Worm (Caenorhabditis elegans) whole organism, young adult: Measurements from ENCODE around the gene T11F9.22.

Experiments
- K11D2.4 ChIP-seq: fragments of 200-800 bp; sonication (Bioruptor generic); IDR thresholded peaks from 2 replicates; pipeline ENCODE4 v1.3.6; 2022; ENCODE audit warnings: missing genetic modification reagents, missing genetic modification characterization, missing compliant biosample characterization
- ccch-3 ChIP-seq: fragments of 200-800 bp; sonication (Bioruptor generic); optimal IDR thresholded peaks from 2 replicates; lab custom pipeline; 2018; ENCODE audit warnings: mild to moderate bottlenecking, missing genetic modification characterization, missing compliant biosample characterization
- madf-6 ChIP-seq: fragments of 200-800 bp; sonication (Bioruptor generic); IDR thresholded peaks from 2 replicates; pipeline ENCODE4 v1.3.6; 2022; ENCODE audit warnings: missing genetic modification reagents, missing genetic modification characterization, missing compliant biosample characterization
- zfh-2 ChIP-seq: fragments of 200-800 bp; sonication (Bioruptor generic); conservative IDR thresholded peaks from 2 replicates; pipeline ENCODE4 v1.3.6; 2022; ENCODE audit warnings: missing genetic modification reagents, missing genetic modification characterization, missing compliant biosample characterization

- TF ChIP-seq K11D2.4 (GFP tag; lab: Robert Waterston, UW) (no peak), zfh-2 (no peak), madf-6 (GFP tag; lab: Robert Waterston, UW) (no peak), ccch-3 (GFP tag; lab: Kevin White, UChicago) (no peak)
These were observed 50.0 kb downstream of the T11F9.22 start for ce11 chrV:11529541-11529940.
